Fruit fly (Drosophila melanogaster) whole organism, embryonic: ENCODE measurements around the gene elgi.

Experiments
- CG10959 ChIP-seq: fragments of 200-800 bp; sonication (Bioruptor generic); IDR thresholded peaks from 2 replicates; pipeline ENCODE4 v1.3.6; 2022; ENCODE audit warnings: missing biosample characterization, missing genetic modification characterization
- CG11247 ChIP-seq: fragments of 200-800 bp; sonication (Bioruptor generic); IDR thresholded peaks from 2 replicates; pipeline ENCODE4 v1.3.6; 2022; ENCODE audit warnings: missing biosample characterization, missing genetic modification characterization
- CG12236 ChIP-seq: fragments of 200-800 bp; sonication (Bioruptor generic); optimal IDR thresholded peaks from 2 replicates; lab custom pipeline; 2016; ENCODE audit warnings: missing biosample characterization, missing genetic modification characterization
- CG13296 ChIP-seq: fragments of 200-800 bp; sonication (Bioruptor generic); optimal IDR thresholded peaks from 3 replicates; lab custom pipeline; 2018; ENCODE audit warnings: missing biosample characterization, mild to moderate bottlenecking, missing genetic modification characterization
- CG14050 ChIP-seq: fragments of 200-800 bp; sonication (Bioruptor generic); IDR thresholded peaks from 3 replicates; pipeline ENCODE4 v1.3.6; 2022; ENCODE audit warnings: missing biosample characterization, missing genetic modification characterization
- CG15514 ChIP-seq: fragments of 200-800 bp; sonication (Bioruptor generic); optimal IDR thresholded peaks from 3 replicates; lab custom pipeline; 2017; ENCODE audit warnings: missing biosample characterization, missing genetic modification characterization, mild to moderate bottlenecking, moderate library complexity, missing genetic modification reagents
- CG3163 ChIP-seq: fragments of 200-800 bp; sonication (Bioruptor generic); optimal IDR thresholded peaks from 3 replicates; lab custom pipeline; 2016; ENCODE audit warnings: missing biosample characterization, missing genetic modification characterization
- CG33213 ChIP-seq: fragments of 200-800 bp; sonication (Bioruptor generic); optimal IDR thresholded peaks from 3 replicates; lab custom pipeline; 2016; ENCODE audit warnings: missing biosample characterization, missing genetic modification characterization
- CG3838 ChIP-seq: fragments of 200-800 bp; sonication (Bioruptor generic); optimal IDR thresholded peaks from 3 replicates; lab custom pipeline; 2016; ENCODE audit warnings: missing biosample characterization, missing genetic modification characterization
- CG4424 ChIP-seq: fragments of 200-800 bp; sonication (Bioruptor generic); optimal IDR thresholded peaks from 3 replicates; lab custom pipeline; 2016; ENCODE audit warnings: missing biosample characterization, missing genetic modification characterization
- CG6175 ChIP-seq: fragments of 200-800 bp; sonication (Bioruptor generic); IDR thresholded peaks from 3 replicates; pipeline ENCODE4 v1.3.6; 2022; ENCODE audit warnings: missing biosample characterization, missing genetic modification characterization
- CG6765 ChIP-seq: fragments of 200-800 bp; sonication (Bioruptor generic); optimal IDR thresholded peaks from 3 replicates; lab custom pipeline; 2017; ENCODE audit warnings: missing biosample characterization, mild to moderate bottlenecking, missing genetic modification characterization
- CG7745 ChIP-seq: fragments of 200-800 bp; sonication (Bioruptor generic); optimal IDR thresholded peaks from 2 replicates; lab custom pipeline; 2018; ENCODE audit warnings: missing biosample characterization, mild to moderate bottlenecking, missing genetic modification characterization, moderate library complexity
- CG7987 ChIP-seq: fragments of 200-800 bp; sonication (Bioruptor generic); optimal IDR thresholded peaks from 2 replicates; lab custom pipeline; 2018; ENCODE audit warnings: missing biosample characterization, mild to moderate bottlenecking, missing genetic modification characterization, moderate library complexity
- CG8388 ChIP-seq: fragments of 200-800 bp; sonication (Bioruptor generic); optimal IDR thresholded peaks from 2 replicates; lab custom pipeline; 2019; ENCODE audit warnings: missing biosample characterization, mild to moderate bottlenecking, missing genetic modification characterization, moderate library complexity
- CkIIα-i1 ChIP-seq: fragments of 200-800 bp; sonication (Bioruptor generic); IDR thresholded peaks from 2 replicates; pipeline ENCODE4 v1.3.6; 2022; ENCODE audit warnings: missing biosample characterization, missing genetic modification characterization
- D ChIP-seq, 2 experiments: fragments of 200-800 bp in 1 of 2; fragments of >200 bp in 1 of 2; sonication (Bioruptor generic) in 1 of 2; optimal IDR thresholded peaks; 2 replicates in 1 of 2; 3 replicates in 1 of 2; lab custom pipeline; 2017; ENCODE audit warnings: mild to moderate bottlenecking in 1 of 2, missing biosample characterization in 1 of 2, missing genetic modification characterization in 1 of 2, missing genetic modification reagents in 1 of 2
- Dek ChIP-seq: fragments of 200-800 bp; sonication (Bioruptor generic); optimal IDR thresholded peaks from 3 replicates; lab custom pipeline; 2019; ENCODE audit warnings: missing biosample characterization, mild to moderate bottlenecking, missing genetic modification characterization, moderate library complexity
- Dip3 ChIP-seq: fragments of 200-800 bp; sonication (Bioruptor generic); optimal IDR thresholded peaks from 3 replicates; lab custom pipeline; 2016; ENCODE audit warnings: missing biosample characterization, missing genetic modification characterization
- Drgx ChIP-seq: fragments of 200-800 bp; sonication (Bioruptor generic); IDR thresholded peaks from 2 replicates; pipeline ENCODE4 v1.3.6; 2022; ENCODE audit warnings: missing biosample characterization, missing genetic modification characterization
- Ets97D ChIP-seq: fragments of 200-800 bp; sonication (Bioruptor generic); optimal IDR thresholded peaks from 3 replicates; lab custom pipeline; 2016; ENCODE audit warnings: missing biosample characterization, missing genetic modification characterization
- H15 ChIP-seq: fragments of 200-800 bp; sonication (Bioruptor generic); IDR thresholded peaks from 3 replicates; pipeline ENCODE4 v1.3.6; 2022; ENCODE audit warnings: missing biosample characterization, missing genetic modification characterization
- Lhr ChIP-seq: fragments of 200-800 bp; sonication (Bioruptor generic); optimal IDR thresholded peaks from 3 replicates; lab custom pipeline; 2017; ENCODE audit warnings: mild to moderate bottlenecking, missing biosample characterization, missing genetic modification reagents, missing genetic modification characterization
- Nf-YA ChIP-seq: fragments of 200-800 bp; sonication (Bioruptor generic); IDR thresholded peaks from 2 replicates; pipeline ENCODE4 v1.3.6; 2022; ENCODE audit warnings: missing biosample characterization, missing genetic modification characterization
- Usf ChIP-seq: fragments of 200-800 bp; sonication (Bioruptor generic); optimal IDR thresholded peaks from 2 replicates; lab custom pipeline; 2017; ENCODE audit warnings: missing genotype, missing biosample characterization, missing genetic modification characterization
- abd-A ChIP-seq: fragments of 200-800 bp; sonication (Bioruptor generic); optimal IDR thresholded peaks from 3 replicates; lab custom pipeline; 2019; ENCODE audit warnings: missing biosample characterization, mild to moderate bottlenecking, missing genetic modification characterization, moderate library complexity
- ara ChIP-seq: fragments of 200-800 bp; sonication (Bioruptor generic); IDR thresholded peaks from 2 replicates; pipeline ENCODE4 v1.3.6; 2022; ENCODE audit warnings: missing biosample characterization, missing genetic modification characterization
- ase ChIP-seq: fragments of 200-800 bp; sonication (Bioruptor generic); IDR thresholded peaks from 3 replicates; pipeline ENCODE4 v1.3.6; 2022; ENCODE audit warnings: missing biosample characterization, missing genetic modification characterization
- ash1 ChIP-seq: fragments of 200-800 bp; sonication (Bioruptor generic); optimal IDR thresholded peaks from 2 replicates; lab custom pipeline; 2018; ENCODE audit warnings: missing biosample characterization, mild to moderate bottlenecking, missing genetic modification characterization
- chn ChIP-seq: fragments of 200-800 bp; sonication (Bioruptor generic); optimal IDR thresholded peaks from 2 replicates; lab custom pipeline; 2016; ENCODE audit warnings: missing biosample characterization, missing genetic modification characterization
- ci ChIP-seq: fragments of 200-800 bp; sonication (Bioruptor generic); IDR thresholded peaks from 3 replicates; pipeline ENCODE4 v1.3.6; 2022; ENCODE audit warnings: missing biosample characterization, missing genetic modification characterization
- crc ChIP-seq: fragments of 200-800 bp; sonication (Bioruptor generic); optimal IDR thresholded peaks from 2 replicates; lab custom pipeline; 2016; ENCODE audit warnings: missing biosample characterization, missing genetic modification characterization
- da ChIP-seq: fragments of 200-800 bp; sonication (Bioruptor generic); optimal IDR thresholded peaks from 2 replicates; lab custom pipeline; 2016; ENCODE audit warnings: missing biosample characterization, missing genetic modification characterization
- dmrt99B ChIP-seq: fragments of 200-800 bp; sonication (Bioruptor generic); optimal IDR thresholded peaks from 2 replicates; lab custom pipeline; 2018; ENCODE audit warnings: missing biosample characterization, mild to moderate bottlenecking, missing genetic modification characterization, moderate library complexity
- ems ChIP-seq: fragments of 200-800 bp; sonication (Bioruptor generic); optimal IDR thresholded peaks from 3 replicates; lab custom pipeline; 2016; ENCODE audit warnings: missing biosample characterization, missing genetic modification characterization
- gro ChIP-seq: fragments of 200-800 bp; sonication (Bioruptor generic); optimal IDR thresholded peaks from 2 replicates; lab custom pipeline; 2016; ENCODE audit warnings: missing biosample characterization, missing genetic modification characterization
- lab ChIP-seq: fragments of 200-800 bp; sonication (Bioruptor generic); optimal IDR thresholded peaks from 3 replicates; lab custom pipeline; 2017; ENCODE audit warnings: missing biosample characterization, missing genetic modification characterization, mild to moderate bottlenecking, moderate library complexity, missing genetic modification reagents
- nerfin-1 ChIP-seq: fragments of 200-800 bp; sonication (Bioruptor generic); optimal IDR thresholded peaks from 3 replicates; lab custom pipeline; 2019; ENCODE audit warnings: missing biosample characterization, mild to moderate bottlenecking, missing genetic modification characterization, moderate library complexity
- nerfin-2 ChIP-seq: fragments of 200-800 bp; sonication (Bioruptor generic); IDR thresholded peaks from 2 replicates; pipeline ENCODE4 v1.3.6; 2022; ENCODE audit warnings: missing biosample characterization, missing genetic modification characterization; ENCODE audit not compliant: partially characterized antibody
- nom ChIP-seq: fragments of 200-800 bp; sonication (Bioruptor generic); optimal IDR thresholded peaks from 2 replicates; lab custom pipeline; 2017; ENCODE audit warnings: missing biosample characterization, missing genetic modification characterization, mild to moderate bottlenecking, moderate library complexity, missing genetic modification reagents
- org-1 ChIP-seq: fragments of 200-800 bp; sonication (Bioruptor generic); optimal IDR thresholded peaks from 2 replicates; lab custom pipeline; 2017; ENCODE audit warnings: missing biosample characterization, missing genetic modification characterization
- pb ChIP-seq: fragments of 200-800 bp; sonication (Bioruptor generic); optimal IDR thresholded peaks from 3 replicates; lab custom pipeline; 2016; ENCODE audit warnings: missing biosample characterization, missing genetic modification characterization
- pros ChIP-seq: fragments of 200-800 bp; sonication (Bioruptor generic); optimal IDR thresholded peaks from 3 replicates; lab custom pipeline; 2019; ENCODE audit warnings: missing biosample characterization, mild to moderate bottlenecking, missing genetic modification characterization, moderate library complexity
- scrt ChIP-seq: fragments of 200-800 bp; sonication (Bioruptor generic); optimal IDR thresholded peaks from 2 replicates; lab custom pipeline; 2018; ENCODE audit warnings: missing biosample characterization, mild to moderate bottlenecking, missing genetic modification characterization, moderate library complexity
- sens-2 ChIP-seq: fragments of 200-800 bp; sonication (Bioruptor generic); IDR thresholded peaks from 2 replicates; pipeline ENCODE4 v1.3.6; 2022; ENCODE audit warnings: missing biosample characterization, missing genetic modification characterization
- sim ChIP-seq: fragments of 200-800 bp; sonication (Bioruptor generic); IDR thresholded peaks from 2 replicates; pipeline ENCODE4 v1.3.6; 2022; ENCODE audit warnings: missing biosample characterization, missing genetic modification characterization
- sr ChIP-seq: fragments of 200-800 bp; sonication (Bioruptor generic); IDR thresholded peaks from 3 replicates; pipeline ENCODE4 v1.3.6; 2022; ENCODE audit warnings: missing biosample characterization, missing genetic modification characterization
- stc ChIP-seq: fragments of 200-800 bp; sonication (Bioruptor generic); IDR thresholded peaks from 2 replicates; pipeline ENCODE4 v1.3.6; 2022; ENCODE audit warnings: missing biosample characterization, missing genetic modification characterization
- tx ChIP-seq: fragments of 200-800 bp; sonication (Bioruptor generic); optimal IDR thresholded peaks from 2 replicates; lab custom pipeline; 2016; ENCODE audit warnings: missing biosample characterization, missing genetic modification characterization
- zen ChIP-seq: fragments of 200-800 bp; sonication (Bioruptor generic); optimal IDR thresholded peaks from 3 replicates; lab custom pipeline; 2018; ENCODE audit warnings: missing biosample characterization, mild to moderate bottlenecking, missing genetic modification characterization, moderate library complexity

The elgi gene

dm6 chr3L:15924811-15925437, 31.4 kb upstream of the elgi start, which contains the start of gene sff (continued):
- TF ChIP-seq CG8388 (GFP tag; lab: Kevin White, UChicago) (peak; percentile 83), CG10959 (GFP tag; lab: Robert Waterston, UW) (peak; percentile 81), lab (peak; percentile 92), nerfin-2 (GFP tag; lab: Robert Waterston, UW) (no peak), ash1 (GFP tag; lab: Kevin White, UChicago) (no peak), sim (GFP tag; lab: Robert Waterston, UW) (peak; percentile 83), pros (GFP tag; lab: Kevin White, UChicago) (no peak), sr (GFP tag; lab: Robert Waterston, UW) (peak; percentile 67; the same call in 1 of the 3 replicates), CG11247 (peak; percentile 77), Dip3 (GFP tag; lab: Kevin White, UChicago) (peak; percentile 56), chn (GFP tag; lab: Kevin White, UChicago) (peak; percentile 88), CG6175 (GFP tag; lab: Robert Waterston, UW) (peak; percentile 70; the same call in 2 of the 3 replicates), tx (GFP tag; lab: Kevin White, UChicago) (peak; percentile 45), stc (GFP tag; lab: Robert Waterston, UW) (peak; percentile 85), dmrt99B (tag; lab: Kevin White, UChicago) (peak; percentile 84), org-1 (peak; percentile 77), H15 (GFP tag; lab: Robert Waterston, UW) (peak; percentile 89), scrt (peak; percentile 69), CG4424 (GFP tag; lab: Kevin White, UChicago) (peak; percentile 89), ase (GFP tag; lab: Robert Waterston, UW) (peak; percentile 82), nom (GFP tag; lab: Kevin White, UChicago) (no peak), abd-A (tag; lab: Kevin White, UChicago) (no peak), crc (GFP tag; lab: Kevin White, UChicago) (peak; percentile 40), CkIIα-i1 (GFP tag; lab: Robert Waterston, UW) (no peak), zen (tag; lab: Kevin White, UChicago) (peak; percentile 88), Dek (peak; percentile 61), D (optimal IDR thresholded peaks at IDR 0.05; lab: Kevin White, UChicago) (no peak), D (GFP tag; optimal IDR thresholded peaks at IDR 0.05; lab: Kevin White, UChicago) (peak; percentile 87), CG14050 (GFP tag; lab: Robert Waterston, UW) (peak; percentile 84), CG7987 (GFP tag; lab: Kevin White, UChicago) (peak; percentile 77), Usf (GFP tag; lab: Kevin White, UChicago) (peak; percentile 84), CG12236 (peak; percentile 28), CG6765 (peak; percentile 74), ci (peak; percentile 94), Nf-YA (GFP tag; lab: Robert Waterston, UW) (peak; percentile 60; the same call in 1 of the 2 replicates), Drgx (GFP tag; lab: Robert Waterston, UW) (peak; percentile 70), CG7745 (tag; lab: Kevin White, UChicago) (no peak), gro (GFP tag; lab: Kevin White, UChicago) (no peak), ems (peak; percentile 59), ara (GFP tag; lab: Robert Waterston, UW) (peak; percentile 87), sens-2 (GFP tag; lab: Robert Waterston, UW) (peak; percentile 79), Ets97D (peak; percentile 95), da (GFP tag; lab: Kevin White, UChicago) (peak; percentile 5), CG3163 (GFP tag; lab: Kevin White, UChicago) (peak; percentile 47), CG3838 (GFP tag; lab: Kevin White, UChicago) (peak; percentile 13), Lhr (GFP tag; lab: Kevin White, UChicago) (peak; percentile 68), pb (GFP tag; lab: Kevin White, UChicago) (peak; percentile 35), nerfin-1 (tag; lab: Kevin White, UChicago) (peak; percentile 87), CG33213 (GFP tag; lab: Kevin White, UChicago) (peak; percentile 20), CG13296 (GFP tag; lab: Kevin White, UChicago) (peak; percentile 85), CG15514 (GFP tag; lab: Kevin White, UChicago) (peak; percentile 75)
